Worm (Caenorhabditis elegans) whole organism, L2 larva: Measurements from ENCODE around the gene acr-7.

Source experiments
- C34F6.9 ChIP-seq: fragments of 150-350 bp; optimal IDR thresholded peaks from 2 replicates; lab custom pipeline; 2014; ENCODE audit warnings: missing biosample characterization, missing genetic modification characterization
- F13H6.1 ChIP-seq: sonication (generic microtip); optimal IDR thresholded peaks from 2 replicates; lab custom pipeline; 2016; ENCODE audit warnings: missing genetic modification characterization, missing compliant biosample characterization
- R02D3.7 ChIP-seq: fragments of 150-350 bp; optimal IDR thresholded peaks from 2 replicates; lab custom pipeline; 2014; ENCODE audit warnings: missing biosample characterization, missing genetic modification characterization
- Y55F3AM.14 ChIP-seq: fragments of 200-800 bp; sonication (Bioruptor generic); optimal IDR thresholded peaks from 2 replicates; lab custom pipeline; 2018; ENCODE audit warnings: mild to moderate bottlenecking, missing genetic modification characterization, missing compliant biosample characterization
- ZK546.5 ChIP-seq: sonication (generic microtip); optimal IDR thresholded peaks from 2 replicates; lab custom pipeline; 2017; ENCODE audit warnings: missing biosample characterization, missing genetic modification characterization
- aly-2 ChIP-seq: fragments of 150-350 bp; optimal IDR thresholded peaks from 2 replicates; lab custom pipeline; 2014; ENCODE audit warnings: missing biosample characterization, missing genetic modification characterization
- ama-1 ChIP-seq: fragments of 150-350 bp; optimal IDR thresholded peaks from 2 replicates; lab custom pipeline; 2018; ENCODE audit warnings: inconsistent platforms
- blmp-1 ChIP-seq: sonication (generic microtip); optimal IDR thresholded peaks from 2 replicates; lab custom pipeline; 2017; ENCODE audit warnings: missing genetic modification characterization, mild to moderate bottlenecking, missing compliant biosample characterization, antibody characterized with exemption, moderate library complexity; ENCODE audit not compliant: insufficient read depth
- ceh-16 ChIP-seq: fragments of 150-350 bp; optimal IDR thresholded peaks from 2 replicates; lab custom pipeline; 2014; ENCODE audit warnings: missing biosample characterization, missing genetic modification characterization
- ceh-82 ChIP-seq: fragments of 150-350 bp; optimal IDR thresholded peaks from 2 replicates; lab custom pipeline; 2014; ENCODE audit warnings: missing biosample characterization, missing genetic modification characterization
- crh-2 ChIP-seq: sonication (generic microtip); optimal IDR thresholded peaks from 2 replicates; lab custom pipeline; 2017; ENCODE audit warnings: missing biosample characterization, missing genetic modification characterization
- dmd-4 ChIP-seq: sonication (generic microtip); optimal IDR thresholded peaks from 2 replicates; lab custom pipeline; 2017; ENCODE audit warnings: missing biosample characterization, missing genetic modification characterization
- egl-27 ChIP-seq: sonication (generic microtip); optimal IDR thresholded peaks from 3 replicates; lab custom pipeline; 2017; ENCODE audit warnings: missing biosample characterization, missing genetic modification reagents, missing genetic modification characterization
- elt-1 ChIP-seq: fragments of 150-350 bp; optimal IDR thresholded peaks from 2 replicates; lab custom pipeline; 2014; ENCODE audit warnings: missing biosample characterization, missing genetic modification characterization
- elt-3 ChIP-seq: sonication (generic microtip); optimal IDR thresholded peaks from 2 replicates; lab custom pipeline; 2017; ENCODE audit warnings: missing biosample characterization, missing genetic modification characterization
- fos-1 ChIP-seq: fragments of 150-350 bp; optimal IDR thresholded peaks from 2 replicates; lab custom pipeline; 2014; ENCODE audit warnings: missing biosample characterization, missing genetic modification characterization
- gmeb-1 ChIP-seq: fragments of 150-350 bp; optimal IDR thresholded peaks from 2 replicates; lab custom pipeline; 2014; ENCODE audit warnings: missing biosample characterization, missing genetic modification characterization
- lin-11 ChIP-seq: fragments of 150-350 bp; sonication (generic microtip); optimal IDR thresholded peaks from 2 replicates; lab custom pipeline; 2014; ENCODE audit warnings: missing biosample characterization, missing genetic modification characterization, inconsistent platforms, mixed read lengths
- lin-13 ChIP-seq: fragments of 150-350 bp; optimal IDR thresholded peaks from 2 replicates; lab custom pipeline; 2014; ENCODE audit warnings: missing biosample characterization, missing genetic modification reagents, missing genetic modification characterization
- lin-39 ChIP-seq: fragments of 150-350 bp; optimal IDR thresholded peaks from 2 replicates; lab custom pipeline; 2014; ENCODE audit warnings: missing biosample characterization, missing genetic modification reagents, missing genetic modification characterization
- lsy-2 ChIP-seq, 2 experiments: fragments of 150-350 bp in 1 of 2; sonication (generic microtip) in 1 of 2; optimal IDR thresholded peaks; 2 replicates each; lab custom pipeline; 2014 to 2017; ENCODE audit warnings: missing biosample characterization in 2 of 2, missing genetic modification characterization in 2 of 2
- mab-5 ChIP-seq: fragments of 150-350 bp; optimal IDR thresholded peaks from 2 replicates; lab custom pipeline; 2014; ENCODE audit warnings: missing biosample characterization, missing genetic modification characterization
- nhr-10 ChIP-seq: sonication (generic microtip); optimal IDR thresholded peaks from 2 replicates; lab custom pipeline; 2017; ENCODE audit warnings: missing biosample characterization, missing genetic modification characterization
- nhr-11 ChIP-seq: fragments of 150-350 bp; optimal IDR thresholded peaks from 2 replicates; lab custom pipeline; 2014; ENCODE audit warnings: missing biosample characterization, missing genetic modification characterization
- nhr-12 ChIP-seq: fragments of 150-350 bp; optimal IDR thresholded peaks from 2 replicates; lab custom pipeline; 2014; ENCODE audit warnings: missing biosample characterization, missing genetic modification characterization
- nhr-129 ChIP-seq: fragments of 150-350 bp; optimal IDR thresholded peaks from 2 replicates; lab custom pipeline; 2014; ENCODE audit warnings: missing biosample characterization, missing genetic modification characterization
- nhr-21 ChIP-seq: fragments of 150-350 bp; optimal IDR thresholded peaks from 2 replicates; lab custom pipeline; 2014; ENCODE audit warnings: missing biosample characterization, missing genetic modification characterization
- nhr-23 ChIP-seq: fragments of 150-350 bp; optimal IDR thresholded peaks from 2 replicates; lab custom pipeline; 2014; ENCODE audit warnings: missing biosample characterization, missing genetic modification reagents, missing genetic modification characterization
- nhr-237 ChIP-seq: fragments of 150-350 bp; optimal IDR thresholded peaks from 2 replicates; lab custom pipeline; 2014; ENCODE audit warnings: missing biosample characterization, missing genetic modification characterization
- nhr-25 ChIP-seq: fragments of 150-350 bp; sonication (generic microtip); optimal IDR thresholded peaks from 3 replicates; lab custom pipeline; 2014; ENCODE audit warnings: missing biosample characterization, missing genetic modification characterization
- nhr-6 ChIP-seq: fragments of 150-350 bp; optimal IDR thresholded peaks from 2 replicates; lab custom pipeline; 2014; ENCODE audit warnings: missing biosample characterization, missing genetic modification characterization
- nhr-77 ChIP-seq: fragments of 150-350 bp; optimal IDR thresholded peaks from 2 replicates; lab custom pipeline; 2014; ENCODE audit warnings: missing biosample characterization, missing genetic modification characterization
- peb-1 ChIP-seq: fragments of 150-350 bp; optimal IDR thresholded peaks from 2 replicates; lab custom pipeline; 2014; ENCODE audit warnings: missing biosample characterization, missing genetic modification characterization
- sem-4 ChIP-seq: fragments of 150-350 bp; optimal IDR thresholded peaks from 2 replicates; lab custom pipeline; 2014; ENCODE audit warnings: missing biosample characterization, missing genetic modification reagents, missing genetic modification characterization
- skn-1 ChIP-seq: sonication (generic microtip); optimal IDR thresholded peaks from 2 replicates; lab custom pipeline; 2017; ENCODE audit warnings: missing biosample characterization, missing genetic modification characterization
- sma-3 ChIP-seq: sonication (generic microtip); optimal IDR thresholded peaks from 2 replicates; lab custom pipeline; 2016; ENCODE audit warnings: missing genetic modification reagents, missing genetic modification characterization, missing compliant biosample characterization
- sma-9 ChIP-seq, 2 experiments: fragments of 150-350 bp in 1 of 2; sonication (generic microtip) in 1 of 2; optimal IDR thresholded peaks; 2 replicates each; lab custom pipeline; 2014 to 2016; ENCODE audit warnings: missing genetic modification characterization in 2 of 2, mild to moderate bottlenecking in 1 of 2, missing biosample characterization in 1 of 2, missing compliant biosample characterization in 1 of 2, missing genetic modification reagents in 1 of 2, moderate library complexity in 1 of 2
- snpc-4 ChIP-seq: fragments of 150-350 bp; optimal IDR thresholded peaks from 2 replicates; lab custom pipeline; 2014; ENCODE audit warnings: missing biosample characterization, missing genetic modification characterization
- unc-39 ChIP-seq: fragments of 150-350 bp; optimal IDR thresholded peaks from 2 replicates; lab custom pipeline; 2014; ENCODE audit warnings: missing biosample characterization, missing genetic modification characterization
- unc-55 ChIP-seq: fragments of 150-350 bp; sonication (generic microtip); optimal IDR thresholded peaks from 3 replicates; lab custom pipeline; 2014; ENCODE audit warnings: missing biosample characterization, missing genetic modification reagents, missing genetic modification characterization
- unc-62 ChIP-seq: fragments of 150-350 bp; optimal IDR thresholded peaks from 2 replicates; lab custom pipeline; 2014; ENCODE audit warnings: missing biosample characterization, missing genetic modification reagents, missing genetic modification characterization
- zag-1 ChIP-seq: fragments of 150-350 bp; optimal IDR thresholded peaks from 2 replicates; lab custom pipeline; 2014; ENCODE audit warnings: missing biosample characterization, missing genetic modification characterization
- ztf-1 ChIP-seq: fragments of 200-800 bp; sonication (Bioruptor generic); conservative IDR thresholded peaks from 2 replicates; pipeline ENCODE4 v1.3.6; 2022; ENCODE audit warnings: missing genetic modification characterization, missing compliant biosample characterization
- ztf-4 ChIP-seq: fragments of 150-350 bp; optimal IDR thresholded peaks from 2 replicates; lab custom pipeline; 2014; ENCODE audit warnings: missing biosample characterization, missing genetic modification characterization

The acr-7 gene

DNA sequence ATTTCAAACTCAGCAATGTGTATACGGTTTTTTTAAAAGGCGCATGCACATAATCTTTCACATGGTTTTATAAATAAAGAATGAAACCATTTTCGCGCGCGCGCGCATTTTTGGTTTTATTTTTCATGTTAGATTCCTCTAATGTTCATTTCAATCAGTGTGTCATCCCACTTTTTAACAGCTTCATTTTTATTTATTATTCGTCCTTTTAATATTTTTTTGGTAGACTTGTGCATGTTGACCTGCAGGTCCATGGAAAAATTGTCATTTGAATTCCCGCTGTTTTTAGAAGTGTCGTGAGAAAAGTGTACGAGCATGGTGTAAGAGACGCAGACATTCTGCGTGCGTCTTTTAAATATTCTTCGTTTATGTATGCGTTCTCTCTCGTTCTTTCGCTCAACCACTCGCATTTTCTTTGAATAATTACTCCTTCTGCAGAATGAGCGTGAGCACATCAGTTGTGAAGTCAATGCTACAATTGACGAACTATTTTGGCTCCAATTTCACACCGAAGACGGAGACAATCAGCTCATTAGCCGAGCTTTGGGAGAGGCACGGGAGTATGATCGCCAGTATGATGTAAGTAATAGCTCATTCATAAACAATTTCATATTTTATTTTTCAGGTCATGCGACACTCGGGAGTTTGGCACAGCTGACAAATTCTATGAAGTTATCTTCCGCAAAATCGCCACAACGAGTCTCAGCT lies 10.8 kb upstream of the acr-7 start, which contains the start of gene lin-5:
lin-5 (plus strand) TSS at position 354 of the 708 bp plus-strand sequence.
- TF ChIP-seq unc-55 (peak; percentile 89), lin-11 (tag; lab: Kevin White, UChicago) (no peak), F13H6.1 (tag; lab: Kevin White, UChicago) (no peak), nhr-237 (tag; lab: Kevin White, UChicago) (no peak), fos-1 (peak; percentile 16), ZK546.5 (tag; lab: Kevin White, UChicago) (no peak), peb-1 (no peak), nhr-12 (tag; lab: Kevin White, UChicago) (no peak), mab-5 (tag; lab: Kevin White, UChicago) (no peak), nhr-6 (no peak), ama-1 (no peak), crh-2 (tag; lab: Kevin White, UChicago) (peak; percentile 69), lsy-2 (tag; optimal IDR thresholded peaks at IDR 0.05; lab: Kevin White, UChicago) (peak in 1 of 2 experiments; percentile 79), ztf-1 (GFP tag; lab: Robert Waterston, UW) (no peak), unc-39 (tag; lab: Kevin White, UChicago) (no peak), sem-4 (tag; lab: Kevin White, UChicago) (peak; percentile 4), nhr-129 (tag; lab: Kevin White, UChicago) (peak; percentile 74), egl-27 (tag; lab: Kevin White, UChicago) (no peak), R02D3.7 (tag; lab: Kevin White, UChicago) (no peak), sma-3 (no peak), aly-2 (tag; lab: Kevin White, UChicago) (no peak), C34F6.9 (tag; lab: Kevin White, UChicago) (peak; percentile 82), nhr-23 (no peak), ceh-82 (no peak), elt-3 (tag; lab: Kevin White, UChicago) (no peak), zag-1 (no peak), Y55F3AM.14 (GFP tag; lab: Kevin White, UChicago) (no peak), nhr-25 (tag; lab: Kevin White, UChicago) (no peak), snpc-4 (tag; lab: Kevin White, UChicago) (no peak), nhr-11 (tag; lab: Kevin White, UChicago) (no peak), skn-1 (no peak), dmd-4 (tag; lab: Kevin White, UChicago) (no peak), nhr-77 (no peak), lin-39 (tag; lab: Kevin White, UChicago) (no peak), lin-13 (peak; percentile 58), blmp-1 (tag; lab: Kevin White, UChicago) (no peak), nhr-10 (tag; lab: Kevin White, UChicago) (no peak), sma-9 (GFP tag; optimal IDR thresholded peaks at IDR 0.05; lab: Kevin White, UChicago) (peak; percentile 41), sma-9 (tag; optimal IDR thresholded peaks at IDR 0.05; lab: Kevin White, UChicago) (no peak), unc-62 (GFP tag; lab: Kevin White, UChicago) (no peak), nhr-21 (tag; lab: Kevin White, UChicago) (no peak), ztf-4 (tag; lab: Kevin White, UChicago) (no peak), gmeb-1 (tag; lab: Kevin White, UChicago) (peak; percentile 71), ceh-16 (no peak)

DNA sequence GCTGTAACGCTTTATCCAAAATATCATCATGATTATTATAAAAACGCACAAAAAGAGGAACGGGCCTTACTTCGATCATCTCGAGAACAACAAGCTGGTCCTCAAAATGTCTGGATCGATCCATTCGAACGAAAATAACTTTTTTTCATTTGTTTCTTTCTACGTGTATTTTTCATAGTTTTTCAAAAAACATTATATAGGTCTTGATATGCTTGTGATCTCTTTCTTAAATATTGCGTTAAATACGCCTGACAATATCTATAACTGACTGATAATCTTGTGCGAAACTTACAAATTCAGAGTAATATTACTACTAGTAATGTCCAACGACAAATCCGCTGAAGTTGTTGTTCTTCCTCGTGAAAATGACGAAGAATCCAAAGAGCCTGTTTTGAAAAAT lies 8.5 kb upstream of the acr-7 start, which contains the start of gene sds-22:
sds-22 (plus strand) TSS at position 301 of the 400 bp plus-strand sequence.
- no peak for TF ChIP-seq nhr-10 (tag; lab: Kevin White, UChicago)
- no peak for TF ChIP-seq sma-3
- TF ChIP-seq snpc-4 (tag; lab: Kevin White, UChicago): no peak
- TF ChIP-seq skn-1: no peak
- TF ChIP-seq ztf-4 (tag; lab: Kevin White, UChicago): no peak
- TF ChIP-seq nhr-25 (tag; lab: Kevin White, UChicago): no peak
- no peak for TF ChIP-seq nhr-129 (tag; lab: Kevin White, UChicago)
- TF ChIP-seq nhr-23: no peak
- TF ChIP-seq elt-1 (tag; lab: Kevin White, UChicago): no peak
- TF ChIP-seq, all 48 proteins: peak for 0
